Fruit fly (Drosophila melanogaster): ENCODE results near the gene spi.
A peak's percentile ranks its signal among the peaks of the same experiment; 100 is the strongest.

The spi gene

DNA sequence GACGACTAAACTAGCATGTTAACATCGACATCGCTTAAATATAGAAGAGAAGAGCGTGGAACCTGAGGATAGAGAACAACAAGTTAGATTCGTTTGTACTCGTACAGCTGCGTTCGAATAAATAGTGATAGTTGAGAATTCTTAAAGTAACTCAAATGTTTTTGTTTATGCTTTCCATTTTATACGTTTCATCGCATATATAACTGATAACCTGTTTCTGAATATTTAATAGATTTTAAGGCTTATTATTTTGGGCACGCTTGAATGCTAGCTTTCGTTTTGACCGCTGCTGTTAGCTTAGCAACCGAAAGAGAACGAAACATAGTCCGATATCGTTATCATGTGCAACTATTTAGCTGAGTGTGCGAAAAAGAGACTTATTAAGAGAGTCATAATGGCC is 48.8 kb downstream of the spi start (continued):
- TF ChIP-seq HLH3B (GFP tag; IDR thresholded peaks at IDR 0.05): peak; percentile 95
- peak; percentile 88 to 96 for TF ChIP-seq bsh (GFP tag; optimal IDR thresholded peaks at IDR 0.05)
- TF ChIP-seq CG4707 (GFP tag; optimal IDR thresholded peaks at IDR 0.05): peak; percentile 58
- peak; percentile 100 for TF ChIP-seq Med (GFP tag)
- TF ChIP-seq dysf (GFP tag; IDR thresholded peaks at IDR 0.05): peak; percentile 98
- TF ChIP-seq CG6765 (GFP tag; optimal IDR thresholded peaks at IDR 0.05): peak; percentile 96
- no peak for TF ChIP-seq chinmo (GFP tag; IDR thresholded peaks at IDR 0.05; ENCODE audit: partially characterized antibody)
- peak; percentile 93 for TF ChIP-seq CG6683 (GFP tag; optimal IDR thresholded peaks at IDR 0.05)
- TF ChIP-seq z (GFP tag; IDR thresholded peaks at IDR 0.05): peak; percentile 32; the same call in 1 of the 3 replicates
- peak; percentile 88 for TF ChIP-seq CG17361 (GFP tag; IDR thresholded peaks at IDR 0.05)
- TF ChIP-seq CG7963 (GFP tag; IDR thresholded peaks at IDR 0.05; ENCODE audit: partially characterized antibody): no peak
- no peak for TF ChIP-seq HLH4C (GFP tag; IDR thresholded peaks at IDR 0.05; ENCODE audit: partially characterized antibody)
- TF ChIP-seq CHES-1-like (GFP tag; optimal IDR thresholded peaks at IDR 0.05): peak; percentile 97
- peak; percentile 46; the same call in 1 of the 2 replicates for TF ChIP-seq crol (GFP tag; IDR thresholded peaks at IDR 0.05)
- TF ChIP-seq Vsx1 (GFP tag; optimal IDR thresholded peaks at IDR 0.05): peak; percentile 87
- TF ChIP-seq Dref (GFP tag; IDR thresholded peaks at IDR 0.05): peak; percentile 42
- TF ChIP-seq ssp (GFP tag; IDR thresholded peaks at IDR 0.05): peak; percentile 83
- TF ChIP-seq Ada2b (GFP tag; IDR thresholded peaks at IDR 0.05): peak; percentile 97
- peak; percentile 77; the same call in 1 of the 3 replicates for TF ChIP-seq gce (GFP tag; IDR thresholded peaks at IDR 0.05)
- TF ChIP-seq CG7786 (GFP tag; optimal IDR thresholded peaks at IDR 0.05): peak; percentile 97
- no peak for TF ChIP-seq sqz (GFP tag; optimal IDR thresholded peaks at IDR 0.05)
- TF ChIP-seq gcm (GFP tag; optimal IDR thresholded peaks at IDR 0.05): peak; percentile 86
- TF ChIP-seq Oaz (GFP tag; IDR thresholded peaks at IDR 0.05): peak; percentile 92
- peak; percentile 83 for TF ChIP-seq CG31388 (GFP tag; optimal IDR thresholded peaks at IDR 0.05)
- TF ChIP-seq CG33213 (GFP tag; optimal IDR thresholded peaks at IDR 0.05): peak; percentile 94
- TF ChIP-seq mirr (GFP tag; optimal IDR thresholded peaks at IDR 0.05): peak; percentile 95
- peak; percentile 95 for TF ChIP-seq CG9817 (tag; optimal IDR thresholded peaks at IDR 0.05)
- TF ChIP-seq jumu (GFP tag; optimal IDR thresholded peaks at IDR 0.05): peak; percentile 89
- TF ChIP-seq Deaf1 (tag; optimal IDR thresholded peaks at IDR 0.05): peak; percentile 85
- TF ChIP-seq Gug (GFP tag; IDR thresholded peaks at IDR 0.05): peak; percentile 93
- peak; percentile 92 for TF ChIP-seq CG6689 (GFP tag; IDR thresholded peaks at IDR 0.05)
- peak; percentile 93 for TF ChIP-seq dmrt99B (tag; optimal IDR thresholded peaks at IDR 0.05)
- peak; percentile 78 for TF ChIP-seq CG10979 (tag; optimal IDR thresholded peaks at IDR 0.05)
- peak; percentile 97 for TF ChIP-seq CG11695 (GFP tag; IDR thresholded peaks at IDR 0.05)
- peak; percentile 97 for TF ChIP-seq CG8924 (tag; optimal IDR thresholded peaks at IDR 0.05)
- no peak for TF ChIP-seq Bgb (GFP tag; IDR thresholded peaks at IDR 0.05; ENCODE audit: partially characterized antibody)
- TF ChIP-seq sug (tag; optimal IDR thresholded peaks at IDR 0.05): peak; percentile 95
- 0 out of 2 replicates have a peak, but pooled peaks have one; percentile 29 for TF ChIP-seq unc-4 (GFP tag; IDR thresholded peaks at IDR 0.05; ENCODE audit: partially characterized antibody)
- TF ChIP-seq NC2β (GFP tag; optimal IDR thresholded peaks at IDR 0.05): peak; percentile 85
- TF ChIP-seq her (GFP tag; optimal IDR thresholded peaks at IDR 0.05): peak; percentile 95
- peak; percentile 69 for TF ChIP-seq CG3407 (GFP tag; optimal IDR thresholded peaks at IDR 0.05)
- peak; percentile 81 for TF ChIP-seq Bdp1 (GFP tag; optimal IDR thresholded peaks at IDR 0.05)
- no peak for TF ChIP-seq cg (GFP tag; optimal IDR thresholded peaks at IDR 0.05)
- peak; percentile 99 for TF ChIP-seq CG18599 (GFP tag; optimal IDR thresholded peaks at IDR 0.05)
- TF ChIP-seq esg (GFP tag; conservative IDR thresholded peaks at IDR 0.05): peak; percentile 93
- TF ChIP-seq kay (GFP tag; optimal IDR thresholded peaks at IDR 0.05): peak; percentile 94
- TF ChIP-seq Doc3 (GFP tag; IDR thresholded peaks at IDR 0.05; ENCODE audit: partially characterized antibody): no peak
- peak; percentile 54 for TF ChIP-seq CG6254 (GFP tag; optimal IDR thresholded peaks at IDR 0.05)
- peak; percentile 98 for TF ChIP-seq Ets65A (GFP tag)
- peak; percentile 84 for TF ChIP-seq CG31441 (GFP tag; IDR thresholded peaks at IDR 0.05)
